Fruit fly (Drosophila melanogaster) ovary, adult (tissue): ENCODE results near the gene Cyp313a5.

Experiments used
- CG17801 ChIP-seq: fragments of 200-800 bp; optimal IDR thresholded peaks from 2 replicates; lab custom pipeline; 2019; ENCODE audit warnings: missing biosample characterization, mild to moderate bottlenecking, missing genetic modification characterization, moderate library complexity; ENCODE audit not compliant: partially characterized antibody

The Cyp313a5 gene

DNA sequence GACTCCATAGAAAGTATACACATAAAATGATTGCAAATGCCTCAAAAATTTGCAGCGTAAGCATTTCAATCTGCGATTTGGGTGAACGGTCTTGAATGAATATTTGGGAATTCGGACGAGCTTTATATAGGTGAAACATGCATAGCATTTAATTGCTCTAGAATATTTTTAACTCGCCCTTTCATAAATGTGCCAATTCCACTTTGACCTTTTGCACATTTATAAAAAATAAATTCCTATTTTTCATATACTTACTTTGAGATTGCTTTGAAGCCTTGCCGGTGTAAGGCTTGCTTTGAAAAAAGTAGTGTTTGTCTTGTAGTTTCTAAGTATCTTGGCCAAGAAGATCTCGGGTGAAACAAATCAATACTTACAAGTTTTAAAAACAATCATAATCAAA, at the start of gene Cyp313a5:
Cyp313a5 (minus strand) TSS at position 101 of the 400 bp plus-strand sequence.
- no peak for TF ChIP-seq CG17801 (GFP tag; lab: Kevin White, UChicago)

DNA sequence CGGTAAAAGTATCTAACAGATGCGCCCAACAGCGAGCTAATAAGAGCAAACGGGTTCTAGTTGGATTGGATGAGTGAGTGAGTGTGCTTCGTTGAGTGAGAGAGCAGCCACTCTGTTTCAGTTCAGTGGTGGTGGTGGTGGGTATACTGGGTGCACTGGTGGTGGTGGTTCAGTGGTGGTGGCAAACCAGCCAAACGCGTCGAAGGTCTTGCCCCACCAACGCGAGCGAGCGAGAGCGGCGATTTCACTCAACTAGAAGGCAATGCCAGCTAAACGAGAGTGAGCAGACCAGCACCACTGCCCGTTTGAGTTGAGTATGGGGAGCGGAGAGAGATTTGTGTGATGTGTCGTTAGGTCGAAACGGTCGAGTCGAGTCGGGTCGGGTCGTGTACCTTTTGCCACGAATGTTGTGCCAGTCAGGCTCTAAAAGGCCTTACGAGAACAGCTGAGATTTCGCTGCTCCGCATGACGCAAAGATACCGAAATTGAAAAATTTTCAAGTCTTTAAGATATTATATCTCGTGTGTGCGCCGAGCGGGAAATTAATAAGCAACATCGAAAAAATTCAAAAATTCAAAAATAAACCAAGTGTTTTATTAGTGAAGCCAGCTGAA, 46.4 kb upstream of the Cyp313a5 start:
- TF ChIP-seq CG17801 (GFP tag; lab: Kevin White, UChicago): no peak

DNA sequence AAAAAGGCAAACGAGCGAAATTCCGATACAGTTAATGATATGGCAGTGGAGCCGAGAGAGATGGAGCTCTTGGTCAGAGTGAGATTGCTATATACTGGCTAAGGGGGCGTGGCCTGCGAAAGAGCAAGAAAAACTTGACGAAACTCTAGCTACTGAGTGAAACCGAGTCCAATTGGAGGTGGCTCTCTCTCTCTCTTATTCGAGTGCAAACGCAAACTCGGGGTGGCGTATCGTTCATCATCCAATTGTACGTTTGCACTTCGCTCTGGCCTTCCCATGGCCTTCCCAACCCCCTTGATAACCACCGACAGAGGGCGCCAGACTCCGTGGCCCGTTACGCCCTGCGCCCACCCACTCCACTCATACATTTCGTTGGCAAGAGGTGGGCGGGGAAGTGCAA, 44.5 kb upstream of the Cyp313a5 start:
- TF ChIP-seq CG17801 (GFP tag; lab: Kevin White, UChicago): no peak

dm6 chr3R:12272826-12273225, 38.3 kb upstream of the Cyp313a5 start, which contains the start of gene Sfp87B:
Gene Sfp87B (plus strand): TSS chr3R:12273126.
- TF ChIP-seq CG17801 (GFP tag; lab: Kevin White, UChicago): no peak

DNA sequence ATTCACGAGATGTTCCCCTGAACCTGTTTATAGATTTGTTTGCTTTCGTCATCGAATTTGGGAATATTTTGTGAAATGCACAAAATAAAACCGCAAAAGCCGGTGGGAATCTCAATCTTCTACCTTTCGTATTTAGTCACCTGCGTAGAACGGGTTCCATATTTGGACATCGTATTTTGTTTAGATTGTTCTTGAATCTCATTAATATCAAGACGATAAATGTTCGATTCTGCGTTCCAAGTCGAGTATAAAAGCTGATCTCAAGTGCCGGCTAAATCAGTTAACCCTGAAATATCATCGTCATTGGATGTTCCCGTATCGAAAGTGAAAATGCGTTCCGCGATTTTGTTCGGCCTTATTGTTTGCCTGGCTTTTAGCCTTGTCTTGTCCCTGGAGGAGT, 36.1 kb upstream of the Cyp313a5 start, which contains the start of gene CG17738:
CG17738 (plus strand) TSS at position 301 of the 400 bp plus-strand sequence.
- TF ChIP-seq CG17801 (GFP tag; lab: Kevin White, UChicago): no peak

DNA sequence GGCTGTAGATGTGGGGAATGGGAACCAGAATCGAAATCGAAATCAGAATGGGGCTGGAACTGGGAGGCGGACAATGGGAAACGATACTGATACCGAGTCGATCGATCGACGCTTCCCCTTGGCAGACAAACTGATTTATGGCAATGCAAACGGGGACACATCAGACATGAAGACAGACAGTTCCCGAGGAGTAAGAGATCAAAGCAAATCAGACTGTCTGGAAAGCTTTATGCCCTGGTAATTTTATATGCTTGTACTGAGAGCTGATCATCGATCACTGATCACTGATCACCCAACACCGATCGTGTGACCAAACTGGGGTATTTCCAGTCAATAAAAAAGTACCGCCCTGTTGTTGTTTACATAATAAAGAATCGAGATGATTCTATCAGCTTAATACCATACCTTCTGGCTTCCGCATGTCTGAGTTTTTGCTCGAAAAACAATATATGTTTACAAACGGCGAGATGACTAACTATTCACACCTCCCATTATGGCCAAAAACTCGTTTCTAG, 35.5 kb upstream of the Cyp313a5 start:
- no peak for TF ChIP-seq CG17801 (GFP tag; lab: Kevin White, UChicago)

DNA sequence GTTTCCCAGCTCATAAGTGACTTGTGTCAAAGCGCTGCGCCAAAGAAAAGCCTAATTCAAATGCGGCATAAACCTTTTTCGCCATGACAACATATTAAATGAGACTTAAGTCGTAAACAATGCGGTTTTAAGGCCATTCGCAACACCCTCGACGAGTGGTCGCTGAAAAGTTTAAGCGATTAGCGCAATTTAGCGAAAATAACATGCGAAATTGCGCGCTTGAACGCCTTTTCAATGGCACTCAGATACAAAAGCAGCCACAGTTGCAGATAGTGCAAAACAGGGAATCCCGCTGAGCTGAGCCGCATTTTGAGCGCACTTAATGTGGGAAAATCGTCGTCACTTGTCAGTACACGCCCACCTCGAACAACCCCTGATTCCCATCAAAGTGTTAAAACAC, 26.2 kb upstream of the Cyp313a5 start, which contains the start of gene CG44038:
CG44038 (plus strand) TSS at position 301 of the 400 bp plus-strand sequence.
- no peak for TF ChIP-seq CG17801 (GFP tag; lab: Kevin White, UChicago)

DNA sequence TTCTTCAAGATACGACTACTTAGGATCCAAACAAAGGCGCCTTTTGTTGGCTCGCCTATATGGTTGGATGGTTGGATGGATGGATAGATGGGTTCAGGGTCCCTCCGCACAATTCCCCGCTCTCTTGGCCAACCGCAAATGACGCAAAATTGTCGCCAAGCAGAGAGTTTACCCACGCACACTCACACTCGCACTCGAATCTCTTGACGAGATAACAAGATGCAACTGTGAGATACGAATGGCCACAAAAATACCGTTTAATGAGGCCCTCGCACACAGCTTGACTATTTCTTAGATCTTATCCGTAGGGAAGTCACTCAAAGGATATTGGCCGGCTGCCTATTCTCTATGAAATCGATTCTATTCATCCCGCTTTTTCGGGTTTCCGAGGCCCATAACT, 25.3 kb upstream of the Cyp313a5 start:
- TF ChIP-seq CG17801 (GFP tag; lab: Kevin White, UChicago): no peak

- no peak for TF ChIP-seq CG17801 (GFP tag; lab: Kevin White, UChicago)
Measured at dm6 chr3R:12259013-12259412, 24.5 kb upstream of the Cyp313a5 start.

dm6 chr3R:12258437-12258836, 24.0 kb upstream of the Cyp313a5 start, which contains the start of the genes CG44037 and svp:
Gene CG44037 (plus strand): TSS chr3R:12258737.
Gene svp (plus strand): TSS chr3R:12258737.
- TF ChIP-seq CG17801 (GFP tag; lab: Kevin White, UChicago): no peak

DNA sequence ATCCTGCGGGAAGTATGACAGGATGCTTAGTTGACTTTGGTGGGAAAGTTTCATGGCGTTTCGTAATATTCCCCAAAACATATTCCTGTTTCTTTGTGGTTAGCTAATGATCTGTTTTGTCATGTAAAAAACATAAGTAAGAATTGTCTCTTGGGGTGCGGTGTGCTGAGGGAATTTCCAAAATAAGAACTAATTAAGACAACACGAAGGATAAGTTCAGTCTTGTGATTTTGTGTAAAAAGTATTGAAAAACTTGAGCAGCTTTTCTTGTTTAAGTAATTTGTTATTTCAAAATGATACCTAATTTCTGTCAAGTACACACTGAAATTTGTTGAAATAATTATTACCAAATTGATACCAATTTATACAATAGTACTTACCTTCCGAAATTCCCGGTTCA, 19.4 kb upstream of the Cyp313a5 start, which contains the start of gene CG3942:
CG3942 (plus strand) TSS at position 301 of the 400 bp plus-strand sequence.
- TF ChIP-seq CG17801 (GFP tag; lab: Kevin White, UChicago): no peak

DNA sequence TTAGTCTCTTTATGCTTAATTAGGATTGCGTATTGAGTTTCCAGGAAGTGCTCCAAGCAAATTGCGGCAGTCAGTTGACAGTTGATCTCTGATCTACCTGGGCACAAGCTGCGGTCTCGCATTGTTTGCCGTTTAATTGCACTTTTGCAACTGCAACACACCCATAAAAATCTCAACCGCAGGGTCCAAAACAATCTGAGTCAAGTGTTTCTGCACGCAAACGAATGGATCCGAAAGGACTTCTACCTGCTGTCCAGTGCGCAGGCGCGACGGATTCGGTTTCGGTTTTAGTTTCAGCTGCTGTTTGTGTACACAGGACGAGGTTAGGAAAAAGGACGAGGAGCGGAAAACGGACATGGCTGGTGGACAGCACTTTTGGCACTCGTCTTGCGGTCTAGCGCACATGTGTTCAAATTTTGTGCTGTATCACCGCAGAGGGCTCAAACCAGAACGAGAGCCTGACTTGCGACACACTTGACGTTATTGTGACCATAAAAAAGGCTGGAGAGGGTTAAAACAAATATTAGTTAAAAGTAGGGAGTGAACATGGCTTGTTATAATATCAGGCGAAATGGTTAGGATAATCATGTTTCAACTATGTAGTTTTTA, 18.1 kb upstream of the Cyp313a5 start:
- TF ChIP-seq CG17801 (GFP tag; lab: Kevin White, UChicago): no peak

dm6 chr3R:12251534-12251933, 17.1 kb upstream of the Cyp313a5 start:
- no peak for TF ChIP-seq CG17801 (GFP tag; lab: Kevin White, UChicago)

DNA sequence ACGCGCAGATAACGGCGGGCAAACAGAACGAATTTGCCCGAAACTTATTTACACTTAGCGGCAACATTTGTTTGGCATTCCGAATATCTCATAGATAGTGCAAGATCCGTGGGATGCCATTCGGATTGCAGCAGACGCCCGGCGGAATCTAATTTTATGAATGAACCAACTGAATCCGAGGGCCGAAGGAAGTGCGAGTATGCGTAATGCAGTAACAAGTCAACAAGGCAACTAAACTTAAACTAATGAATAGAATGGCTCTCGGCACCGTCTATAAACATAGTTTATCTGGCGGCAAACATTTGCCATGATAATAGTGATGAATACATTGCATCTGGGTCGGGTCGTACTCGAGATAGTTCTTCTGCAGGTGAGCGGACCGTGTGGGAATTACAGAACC, 15.7 kb upstream of the Cyp313a5 start:
- TF ChIP-seq CG17801 (GFP tag; lab: Kevin White, UChicago): no peak

DNA sequence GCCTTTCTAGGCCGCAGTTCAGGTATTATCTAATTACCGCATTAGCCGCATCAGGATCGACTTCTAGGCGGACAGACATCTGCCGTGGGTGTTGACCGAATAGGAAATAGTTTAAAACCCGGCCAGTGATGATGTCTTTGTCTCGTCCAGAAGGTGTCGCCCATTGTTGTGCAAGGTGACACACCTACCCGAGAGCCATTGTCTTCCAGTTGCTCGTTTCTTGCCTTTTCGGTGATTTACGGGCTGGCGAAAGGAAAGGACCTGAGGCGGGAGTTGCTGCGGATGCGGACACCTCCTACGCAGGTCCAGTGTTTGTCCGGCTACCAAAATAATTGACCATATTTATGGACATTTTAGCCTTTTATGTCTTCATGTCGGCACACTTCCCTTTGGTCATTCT, 13.8 kb upstream of the Cyp313a5 start:
- TF ChIP-seq CG17801 (GFP tag; lab: Kevin White, UChicago): no peak
